Worm (Caenorhabditis elegans): ENCODE measurements around the gene srh-8.

The srh-8 gene

DNA sequence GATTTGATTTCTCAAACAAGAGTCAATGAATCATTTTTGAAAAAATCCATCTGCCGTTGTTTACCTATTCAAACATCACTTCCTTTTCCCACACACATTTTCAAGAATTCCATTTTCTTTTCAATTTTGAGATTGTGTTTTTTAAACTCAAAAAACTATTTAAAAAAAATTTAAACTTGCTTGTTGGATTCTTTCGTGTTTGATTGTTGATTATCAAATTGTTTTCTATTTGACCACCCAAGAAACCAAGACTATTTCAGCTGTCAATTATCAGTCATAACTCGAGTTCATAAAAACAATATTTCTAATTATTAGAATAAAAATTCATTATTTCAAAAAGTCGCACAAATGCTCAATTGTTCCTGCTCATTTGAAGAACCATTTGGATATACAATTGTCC is at the start of gene srh-8:
TSS of gene srh-8 (plus strand) at position 301 of the 400 bp plus-strand sequence.
- TF ChIP-seq ama-1 (optimal IDR thresholded peaks at IDR 0.05) (no peak), sea-1 (GFP tag; conservative IDR thresholded peaks at IDR 0.05) (no peak), aly-1 (tag; optimal IDR thresholded peaks at IDR 0.05) (no peak), ets-7 (tag; optimal IDR thresholded peaks at IDR 0.05) (no peak), flt-1 (GFP tag; IDR thresholded peaks at IDR 0.05) (no peak), hmbx-1 (tag; optimal IDR thresholded peaks at IDR 0.05) (no peak), B0310.2 (tag; optimal IDR thresholded peaks at IDR 0.05) (no peak), hmg-4 (GFP tag; optimal IDR thresholded peaks at IDR 0.05) (no peak), tbx-11 (GFP tag; IDR thresholded peaks at IDR 0.05) (no peak)

DNA sequence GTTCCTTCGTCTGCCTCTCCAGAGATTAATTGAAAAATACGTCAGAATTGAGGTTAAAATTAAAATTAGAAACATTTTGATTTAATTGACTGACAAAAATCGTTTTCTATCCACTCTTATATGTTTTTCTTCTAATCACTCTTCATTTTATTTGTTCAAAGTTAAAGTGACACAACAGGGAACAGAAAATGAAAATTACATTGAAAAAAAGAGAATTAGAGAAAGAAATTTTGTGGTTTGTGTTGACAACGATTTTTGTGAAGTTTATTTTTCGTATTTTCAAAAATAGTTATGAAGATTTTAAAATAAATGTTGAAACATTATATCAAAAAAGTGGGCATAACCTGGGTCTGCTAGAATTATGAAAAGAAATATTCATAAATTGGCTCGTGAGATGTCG is 47.7 kb upstream of the srh-8 start, which contains the start of gene cyp-34A5:
TSS of gene cyp-34A5 (minus strand) at position 101 of the 400 bp plus-strand sequence.
- TF ChIP-seq scrt-1 (GFP tag; IDR thresholded peaks at IDR 0.05) (no peak), hnd-1 (tag; optimal IDR thresholded peaks at IDR 0.05) (no peak), ama-1 (optimal IDR thresholded peaks at IDR 0.05) (no peak), tbx-37 (GFP tag; conservative IDR thresholded peaks at IDR 0.05) (no peak), flt-1 (GFP tag; IDR thresholded peaks at IDR 0.05) (no peak), B0310.2 (tag; optimal IDR thresholded peaks at IDR 0.05) (no peak), pes-1 (GFP tag; IDR thresholded peaks at IDR 0.05) (no peak), aly-1 (tag; optimal IDR thresholded peaks at IDR 0.05) (no peak), hmbx-1 (tag; optimal IDR thresholded peaks at IDR 0.05) (no peak), ceh-36 (tag; optimal IDR thresholded peaks at IDR 0.05) (no peak), ceh-13 (GFP tag; optimal IDR thresholded peaks at IDR 0.05) (no peak), tra-4 (tag; optimal IDR thresholded peaks at IDR 0.05) (no peak), tbx-11 (GFP tag; IDR thresholded peaks at IDR 0.05) (no peak), sea-1 (GFP tag; conservative IDR thresholded peaks at IDR 0.05) (no peak), hmg-4 (GFP tag; optimal IDR thresholded peaks at IDR 0.05) (no peak), ets-7 (tag; optimal IDR thresholded peaks at IDR 0.05) (no peak), F13C5.2 (tag; optimal IDR thresholded peaks at IDR 0.05) (no peak)

DNA sequence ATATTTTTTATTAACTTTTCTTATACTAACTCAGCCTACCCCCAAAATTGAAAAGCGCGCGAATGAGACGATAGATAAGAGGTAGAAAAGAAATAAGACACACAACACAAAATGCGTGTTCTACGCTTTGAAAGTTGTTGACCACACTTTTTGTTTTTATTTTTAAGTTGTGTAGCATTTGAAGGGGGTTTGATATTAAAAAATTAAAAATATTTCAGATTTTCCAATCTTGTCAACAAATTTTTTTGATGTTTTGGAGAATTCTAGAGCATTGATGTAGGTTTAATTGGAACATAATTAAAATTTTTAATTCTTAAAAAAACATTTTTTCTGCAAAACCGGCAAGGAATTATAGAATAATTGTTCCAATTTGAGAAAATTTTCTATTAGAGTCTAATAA is 44.1 kb upstream of the srh-8 start, which contains the start of gene cyp-34A6:
TSS of gene cyp-34A6 (minus strand) at position 101 of the 400 bp plus-strand sequence.
- TF ChIP-seq F13C5.2 (tag; optimal IDR thresholded peaks at IDR 0.05), result no peak
- no peak for TF ChIP-seq sea-1 (GFP tag; conservative IDR thresholded peaks at IDR 0.05)
- no peak for TF ChIP-seq ceh-13 (GFP tag; optimal IDR thresholded peaks at IDR 0.05)
- TF ChIP-seq hmg-4 (GFP tag; optimal IDR thresholded peaks at IDR 0.05), result no peak
- no peak for TF ChIP-seq hmbx-1 (tag; optimal IDR thresholded peaks at IDR 0.05)
- no peak for TF ChIP-seq B0310.2 (tag; optimal IDR thresholded peaks at IDR 0.05)
- TF ChIP-seq flt-1 (GFP tag; IDR thresholded peaks at IDR 0.05), result no peak
- no peak for TF ChIP-seq tbx-11 (GFP tag; IDR thresholded peaks at IDR 0.05)
- TF ChIP-seq tra-4 (tag; optimal IDR thresholded peaks at IDR 0.05), result no peak

DNA sequence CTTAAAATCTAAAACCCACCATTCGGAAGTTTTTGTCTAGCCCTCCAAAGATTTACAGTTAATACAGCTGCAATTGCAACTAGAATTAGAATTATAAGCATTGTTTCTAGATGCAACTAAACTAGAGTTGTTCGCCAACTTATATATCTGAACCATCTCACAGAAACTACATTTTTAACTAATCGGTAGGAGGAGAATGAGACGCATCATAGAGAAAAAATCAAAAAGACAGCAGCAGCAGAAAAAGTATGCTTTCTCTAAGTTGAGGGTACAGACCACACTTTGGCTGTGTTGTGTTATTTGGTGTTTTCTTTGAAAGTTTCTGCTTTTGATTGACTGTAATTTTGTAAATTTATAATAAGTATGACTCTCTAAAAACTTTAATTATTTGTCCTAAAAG is 41.6 kb upstream of the srh-8 start, which contains the start of gene cyp-34A7:
TSS of gene cyp-34A7 (minus strand) at position 101 of the 400 bp plus-strand sequence.
- TF ChIP-seq tbx-11 (GFP tag; IDR thresholded peaks at IDR 0.05) (no peak), ets-7 (tag; optimal IDR thresholded peaks at IDR 0.05) (no peak), ama-1 (optimal IDR thresholded peaks at IDR 0.05) (no peak)

DNA sequence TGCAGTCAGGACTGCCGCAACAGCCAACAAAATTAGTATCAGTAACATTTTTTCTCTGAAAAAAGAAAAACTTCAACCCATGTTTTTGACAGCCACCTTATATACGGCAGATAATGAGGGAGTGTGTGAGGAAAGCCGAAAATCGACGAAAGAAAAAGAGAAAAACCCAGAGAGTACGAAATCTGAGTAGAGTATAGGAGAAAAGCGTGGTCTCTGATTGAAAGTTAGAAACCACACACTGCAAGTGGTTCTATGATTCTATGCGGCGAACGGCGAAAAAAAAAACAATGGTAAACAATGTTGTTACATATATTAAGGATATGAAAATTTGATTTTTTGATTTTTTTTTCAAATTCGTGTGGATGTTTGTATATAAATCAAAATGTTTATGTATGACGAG is 37.6 kb upstream of the srh-8 start, which contains the start of gene cyp-34A8:
TSS of gene cyp-34A8 (minus strand) at position 62 of the 400 bp plus-strand sequence.
- TF ChIP-seq tbx-11 (GFP tag; IDR thresholded peaks at IDR 0.05), result no peak
- no peak for TF ChIP-seq hmg-4 (GFP tag; optimal IDR thresholded peaks at IDR 0.05)
- TF ChIP-seq pes-1 (GFP tag; IDR thresholded peaks at IDR 0.05), result no peak
- no peak for TF ChIP-seq aly-1 (tag; optimal IDR thresholded peaks at IDR 0.05)

DNA sequence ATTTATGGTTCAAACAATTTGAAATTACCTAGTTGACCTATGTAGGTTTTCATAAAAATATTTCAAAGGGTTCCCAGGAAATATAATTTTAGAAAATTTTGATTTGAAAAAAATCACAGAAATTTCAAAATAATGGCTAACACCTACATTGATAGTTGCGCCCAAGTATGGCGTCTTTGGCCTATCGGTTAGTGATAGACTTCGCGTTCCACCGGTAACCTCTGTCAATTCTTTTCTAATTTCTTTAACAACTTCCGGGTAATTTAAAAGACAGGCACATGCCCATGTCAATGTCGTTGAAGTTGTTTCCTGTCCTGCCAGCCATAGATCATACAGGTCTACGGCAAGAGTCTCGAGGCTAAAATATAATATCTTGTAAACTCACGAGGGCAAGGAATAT is 36.4 kb upstream of the srh-8 start:
- no peak for TF ChIP-seq F13C5.2 (tag; optimal IDR thresholded peaks at IDR 0.05)
- no peak for TF ChIP-seq ceh-13 (GFP tag; optimal IDR thresholded peaks at IDR 0.05)
- TF ChIP-seq B0310.2 (tag; optimal IDR thresholded peaks at IDR 0.05), result no peak
- TF ChIP-seq flt-1 (GFP tag; IDR thresholded peaks at IDR 0.05), result no peak

DNA sequence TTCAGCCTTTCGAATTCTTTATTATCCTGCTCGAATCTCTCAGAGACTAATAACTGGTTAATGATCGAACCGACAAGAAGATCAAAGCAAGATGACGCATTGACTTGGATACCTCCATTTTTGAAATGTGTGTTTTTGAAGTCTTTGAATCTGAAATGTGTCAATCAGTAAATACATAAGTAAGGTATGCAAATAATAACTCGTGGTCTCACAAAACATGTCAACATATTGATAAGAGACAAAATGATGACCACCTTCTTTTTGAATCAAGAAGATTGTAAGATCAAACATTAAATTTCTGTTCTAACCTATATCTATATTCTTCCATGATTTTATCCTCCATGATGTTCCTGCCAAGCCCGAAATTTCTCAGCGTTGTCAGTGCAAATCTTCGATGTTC is 35.7 kb upstream of the srh-8 start:
- TF ChIP-seq hmbx-1 (tag; optimal IDR thresholded peaks at IDR 0.05) (no peak), tbx-11 (GFP tag; IDR thresholded peaks at IDR 0.05) (no peak), tbx-37 (GFP tag; conservative IDR thresholded peaks at IDR 0.05) (no peak), ama-1 (optimal IDR thresholded peaks at IDR 0.05) (no peak)

DNA sequence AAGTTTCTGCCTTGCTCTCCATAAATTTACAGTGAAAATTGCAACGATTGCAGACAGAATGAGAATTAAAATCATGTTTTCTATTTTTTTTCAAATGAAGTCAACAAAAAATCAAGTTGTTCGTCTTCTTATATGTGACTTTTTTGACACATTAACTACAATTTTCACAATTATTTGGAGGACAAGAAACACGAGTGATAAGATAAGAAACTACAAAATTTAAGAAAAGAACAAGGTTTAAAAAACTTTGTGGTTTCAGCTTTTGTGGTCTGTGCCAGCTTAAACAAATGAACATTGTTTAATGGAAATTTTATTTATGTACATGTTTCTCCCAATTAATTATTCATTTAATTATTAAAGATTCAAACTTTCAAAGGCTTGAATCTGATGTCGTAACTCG is 34.9 kb upstream of the srh-8 start, which contains the start of gene cyp-34A9:
TSS of gene cyp-34A9 (minus strand) at position 131 of the 400 bp plus-strand sequence.
- TF ChIP-seq ets-7 (tag; optimal IDR thresholded peaks at IDR 0.05), result no peak
- no peak for TF ChIP-seq hmg-4 (GFP tag; optimal IDR thresholded peaks at IDR 0.05)
- no peak for TF ChIP-seq hnd-1 (tag; optimal IDR thresholded peaks at IDR 0.05)
- no peak for TF ChIP-seq flt-1 (GFP tag; IDR thresholded peaks at IDR 0.05)
- TF ChIP-seq scrt-1 (GFP tag; IDR thresholded peaks at IDR 0.05), result no peak
- TF ChIP-seq sea-1 (GFP tag; conservative IDR thresholded peaks at IDR 0.05), result no peak
- TF ChIP-seq hmbx-1 (tag; optimal IDR thresholded peaks at IDR 0.05), result no peak
- TF ChIP-seq tra-4 (tag; optimal IDR thresholded peaks at IDR 0.05), result no peak
- TF ChIP-seq F13C5.2 (tag; optimal IDR thresholded peaks at IDR 0.05), result no peak
- TF ChIP-seq tbx-37 (GFP tag; conservative IDR thresholded peaks at IDR 0.05), result no peak
- TF ChIP-seq pes-1 (GFP tag; IDR thresholded peaks at IDR 0.05), result no peak
- no peak for TF ChIP-seq ama-1 (optimal IDR thresholded peaks at IDR 0.05)
- TF ChIP-seq B0310.2 (tag; optimal IDR thresholded peaks at IDR 0.05), result no peak
- TF ChIP-seq ceh-13 (GFP tag; optimal IDR thresholded peaks at IDR 0.05), result no peak
- no peak for TF ChIP-seq aly-1 (tag; optimal IDR thresholded peaks at IDR 0.05)
- no peak for TF ChIP-seq ceh-36 (tag; optimal IDR thresholded peaks at IDR 0.05)
- TF ChIP-seq tbx-11 (GFP tag; IDR thresholded peaks at IDR 0.05), result no peak

Data from whole organism, early embryonic.